In genomic region chrX:17397103-17397711, dm6 we compare ENCODE assay signal across 1 fruit fly cellular context.
TF ChIP-seq lines count a peak whose summit lies in the region.

TSS of gene B-H1 (plus strand) at chrX:17397478.

TF ChIP-seq in whole organism, embryonic, 481 proteins besides CTCF, POLR2A, EP300 and RAD21 (continued from another document):
- TF ChIP-seq onecut (GFP tag; IDR thresholded peaks at IDR 0.05; lab: Robert Waterston, UW), result no peak
